Worm (Caenorhabditis elegans) whole organism, mixed stage, embryonic: ENCODE results near the gene vps-18.

Source experiments
- elt-1 ChIP-seq: sonication (generic microtip); optimal IDR thresholded peaks from 2 replicates; lab custom pipeline; 2017; ENCODE audit warnings: missing genetic modification characterization, mild to moderate bottlenecking, missing compliant biosample characterization, antibody characterized with exemption, moderate library complexity, borderline replicate concordance; ENCODE audit not compliant: insufficient read depth
- elt-3 ChIP-seq: fragments of 150-350 bp; optimal IDR thresholded peaks from 2 replicates; lab custom pipeline; 2014; ENCODE audit warnings: missing biosample characterization, missing genetic modification characterization
- ham-2 ChIP-seq: fragments of 200-800 bp; sonication (Bioruptor generic); optimal IDR thresholded peaks from 2 replicates; lab custom pipeline; 2018; ENCODE audit warnings: mild to moderate bottlenecking, missing genetic modification characterization, missing compliant biosample characterization
- lin-13 ChIP-seq: fragments of 150-350 bp; optimal IDR thresholded peaks from 2 replicates; lab custom pipeline; 2014; ENCODE audit warnings: missing biosample characterization, missing genetic modification characterization
- lsy-2 ChIP-seq: fragments of 150-350 bp; optimal IDR thresholded peaks from 2 replicates; lab custom pipeline; 2014; ENCODE audit warnings: missing biosample characterization, missing genetic modification characterization
- pha-4 ChIP-seq: fragments of 150-350 bp; optimal IDR thresholded peaks from 2 replicates; lab custom pipeline; 2018; ENCODE audit warnings: missing biosample characterization, missing genetic modification reagents, missing genetic modification characterization
- sptf-1 ChIP-seq: sonication (generic microtip); optimal IDR thresholded peaks from 2 replicates; lab custom pipeline; 2017; ENCODE audit warnings: mild to moderate bottlenecking, missing genetic modification characterization, moderate library complexity, missing compliant biosample characterization
- unc-39 ChIP-seq: fragments of 150-350 bp; optimal IDR thresholded peaks from 2 replicates; lab custom pipeline; 2014; ENCODE audit warnings: missing biosample characterization, missing genetic modification characterization

- TF ChIP-seq unc-39 (tag; lab: Kevin White, UChicago) (no peak), ham-2 (GFP tag; lab: Kevin White, UChicago) (no peak), lsy-2 (tag; lab: Kevin White, UChicago) (no peak), sptf-1 (tag; lab: Kevin White, UChicago) (no peak), elt-3 (tag; lab: Kevin White, UChicago) (no peak), elt-1 (tag; lab: Kevin White, UChicago) (no peak), lin-13 (tag; lab: Kevin White, UChicago) (no peak), pha-4 (tag; lab: Kevin White, UChicago) (no peak)
These were observed 7.5 kb upstream of the vps-18 start for ce11 chrII:4453453-4453852.
